Worm (Caenorhabditis elegans): Measurements from ENCODE around the gene F40G9.5.

F40G9.5 gene

DNA sequence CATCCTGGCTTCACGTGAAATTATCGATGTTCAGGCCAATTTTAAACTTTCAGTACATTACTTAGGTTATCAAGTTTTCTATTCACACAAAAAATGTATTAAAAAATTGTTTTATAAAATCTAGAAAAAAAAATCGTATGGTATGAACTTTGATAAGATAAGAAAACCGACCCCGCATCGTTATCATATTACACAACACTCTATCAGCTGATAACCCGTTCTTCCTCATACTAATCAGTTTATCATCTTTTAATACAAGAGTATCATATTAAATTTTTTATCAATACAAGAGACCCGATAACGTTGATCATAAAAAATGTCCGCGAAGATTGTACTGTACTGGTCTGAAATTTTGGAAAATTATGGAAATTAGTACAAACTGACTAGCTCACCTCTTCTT lies 26.9 kb upstream of the F40G9.5 start (continued):
- TF ChIP-seq rbr-2 (tag; optimal IDR thresholded peaks at IDR 0.05) (no peak), Y48G9A.11 (GFP tag; IDR thresholded peaks at IDR 0.05) (no peak), zip-2 (tag; optimal IDR thresholded peaks at IDR 0.05) (peak; percentile 13), Y75B8A.6 (GFP tag; IDR thresholded peaks at IDR 0.05) (no peak), attf-4 (tag; optimal IDR thresholded peaks at IDR 0.05) (no peak), lin-15B (tag; optimal IDR thresholded peaks at IDR 0.05) (no peak), unc-39 (tag; optimal IDR thresholded peaks at IDR 0.05) (no peak), duxl-1 (tag; optimal IDR thresholded peaks at IDR 0.05; ENCODE audit: poor library complexity) (no peak), lim-7 (GFP tag; IDR thresholded peaks at IDR 0.05) (no peak), mxl-3 (GFP tag; optimal IDR thresholded peaks at IDR 0.05) (no peak), tra-1 (GFP tag; IDR thresholded peaks at IDR 0.05) (peak; percentile 91), ztf-7 (tag; optimal IDR thresholded peaks at IDR 0.05) (no peak), nhr-102 (tag; optimal IDR thresholded peaks at IDR 0.05) (no peak), ZK546.5 (tag; optimal IDR thresholded peaks at IDR 0.05) (no peak), ces-1 (GFP tag; optimal IDR thresholded peaks at IDR 0.05) (no peak), F49E8.2 (tag; optimal IDR thresholded peaks at IDR 0.05; ENCODE audit: borderline replicate concordance) (no peak), lsy-2 (tag; optimal IDR thresholded peaks at IDR 0.05) (no peak), dve-1 (tag; optimal IDR thresholded peaks at IDR 0.05; ENCODE audit: insufficient read depth) (peak; percentile 95), egl-43 (GFP tag; IDR thresholded peaks at IDR 0.05) (no peak), aly-2 (tag; optimal IDR thresholded peaks at IDR 0.05) (no peak), pha-4 (GFP tag; IDR thresholded peaks at IDR 0.05) (no peak), pha-4 (tag; optimal IDR thresholded peaks at IDR 0.05) (no peak), mdt-29 (GFP tag; IDR thresholded peaks at IDR 0.05) (no peak), aha-1 (tag) (no peak), lin-39 (tag; optimal IDR thresholded peaks at IDR 0.05) (no peak), nhr-41 (GFP tag; IDR thresholded peaks at IDR 0.05) (peak; percentile 100), nhr-76 (tag; optimal IDR thresholded peaks at IDR 0.05) (no peak), ceh-28 (tag; optimal IDR thresholded peaks at IDR 0.05) (no peak), zfp-2 (tag; optimal IDR thresholded peaks at IDR 0.05) (no peak), dpl-1 (GFP tag; optimal IDR thresholded peaks at IDR 0.05) (no peak), nhr-237 (tag; optimal IDR thresholded peaks at IDR 0.05) (no peak), madf-5 (GFP tag; IDR thresholded peaks at IDR 0.05) (no peak), F10B5.3 (tag; optimal IDR thresholded peaks at IDR 0.05) (no peak), lin-13 (GFP tag; optimal IDR thresholded peaks at IDR 0.05) (no peak), mdl-1 (tag; optimal IDR thresholded peaks at IDR 0.05) (peak in 1 of 2 experiments; percentile 35), arid-1 (GFP tag; conservative IDR thresholded peaks at IDR 0.05) (no peak), nhr-42 (GFP tag; IDR thresholded peaks at IDR 0.05) (no peak), T20F7.1 (GFP tag; optimal IDR thresholded peaks at IDR 0.05) (no peak), F26F4.8 (GFP tag; conservative IDR thresholded peaks at IDR 0.05) (no peak), ama-1 (optimal IDR thresholded peaks at IDR 0.05) (no peak), dmd-6 (GFP tag; IDR thresholded peaks at IDR 0.05) (peak; percentile 98), F44E2.7 (GFP tag; IDR thresholded peaks at IDR 0.05) (no peak), jun-1 (tag; optimal IDR thresholded peaks at IDR 0.05) (peak; percentile 52), ceh-82 (tag; optimal IDR thresholded peaks at IDR 0.05) (no peak), daf-19 (GFP tag; conservative IDR thresholded peaks at IDR 0.05) (no peak), hlh-30 (tag; optimal IDR thresholded peaks at IDR 0.05; ENCODE audit: insufficient read depth) (no peak), F37D6.2 (tag; optimal IDR thresholded peaks at IDR 0.05) (no peak), skn-1 (tag; optimal IDR thresholded peaks at IDR 0.05) (no peak), ceh-62 (tag; optimal IDR thresholded peaks at IDR 0.05) (no peak), zag-1 (tag; optimal IDR thresholded peaks at IDR 0.05) (no peak), hlh-11 (tag; optimal IDR thresholded peaks at IDR 0.05) (peak; percentile 92), R02D3.7 (tag; optimal IDR thresholded peaks at IDR 0.05) (no peak), nhr-77 (tag; optimal IDR thresholded peaks at IDR 0.05) (peak; percentile 94), daf-8 (GFP tag; IDR thresholded peaks at IDR 0.05) (no peak)
